Fruit fly (Drosophila melanogaster) whole organism, embryonic: ENCODE results near the gene CG32425.

Experiments
- ATbp ChIP-seq: fragments of 200-800 bp; sonication (Bioruptor generic); optimal IDR thresholded peaks from 2 replicates; lab custom pipeline; 2017; ENCODE audit warnings: missing biosample characterization, mild to moderate bottlenecking, missing genetic modification characterization, missing genetic modification reagents
- B-H1 ChIP-seq: fragments of 200-800 bp; sonication (Bioruptor generic); IDR thresholded peaks from 3 replicates; pipeline ENCODE4 v1.3.6; 2022; ENCODE audit warnings: missing biosample characterization, missing genetic modification characterization
- BEAF-32 ChIP-seq: fragments of 200-800 bp; sonication (Bioruptor generic); optimal IDR thresholded peaks from 3 replicates; lab custom pipeline; 2017; ENCODE audit warnings: missing biosample characterization, missing genetic modification characterization, mild to moderate bottlenecking, moderate library complexity, missing genetic modification reagents
- CG1024 ChIP-seq: fragments of 200-800 bp; sonication (Bioruptor generic); IDR thresholded peaks from 2 replicates; pipeline ENCODE4 v1.3.6; 2022; ENCODE audit warnings: missing biosample characterization, missing genetic modification characterization
- CG10321 ChIP-seq: fragments of 200-800 bp; sonication (Bioruptor generic); IDR thresholded peaks from 2 replicates; pipeline ENCODE4 v1.3.6; 2022; ENCODE audit warnings: missing biosample characterization, missing genetic modification characterization
- CG10366 ChIP-seq: fragments of 200-800 bp; sonication (Bioruptor generic); IDR thresholded peaks from 2 replicates; pipeline ENCODE4 v1.3.6; 2022; ENCODE audit warnings: missing biosample characterization, missing genetic modification characterization
- CG10462 ChIP-seq: fragments of 200-800 bp; sonication (Bioruptor generic); optimal IDR thresholded peaks from 2 replicates; lab custom pipeline; 2016; ENCODE audit warnings: missing biosample characterization, missing genetic modification characterization
- CG11093 ChIP-seq: fragments of 200-800 bp; sonication (Bioruptor generic); IDR thresholded peaks from 3 replicates; pipeline ENCODE4 v1.3.6; 2022; ENCODE audit warnings: missing biosample characterization, missing genetic modification characterization
- CG12236 ChIP-seq: fragments of 200-800 bp; sonication (Bioruptor generic); optimal IDR thresholded peaks from 2 replicates; lab custom pipeline; 2016; ENCODE audit warnings: missing biosample characterization, missing genetic modification characterization
- CG14014 ChIP-seq: fragments of 200-800 bp; sonication (Bioruptor generic); IDR thresholded peaks from 2 replicates; pipeline ENCODE4 v1.3.6; 2022; ENCODE audit warnings: missing biosample characterization, missing genetic modification characterization
- CG15011 ChIP-seq: fragments of 200-800 bp; sonication (Bioruptor generic); optimal IDR thresholded peaks from 3 replicates; lab custom pipeline; 2018; ENCODE audit warnings: missing biosample characterization, mild to moderate bottlenecking, missing genetic modification characterization
- CG16779 ChIP-seq: fragments of 200-800 bp; sonication (Bioruptor generic); IDR thresholded peaks from 2 replicates; pipeline ENCODE4 v1.3.6; 2022; ENCODE audit warnings: missing biosample characterization, missing genetic modification characterization
- CG16813 ChIP-seq: fragments of 200-800 bp; sonication (Bioruptor generic); IDR thresholded peaks from 3 replicates; pipeline ENCODE4 v1.3.6; 2022; ENCODE audit warnings: missing biosample characterization, missing genetic modification characterization; ENCODE audit not compliant: partially characterized antibody
- CG16815 ChIP-seq: fragments of 200-800 bp; sonication (Bioruptor generic); optimal IDR thresholded peaks from 3 replicates; lab custom pipeline; 2017; ENCODE audit warnings: missing biosample characterization, mild to moderate bottlenecking, missing genetic modification characterization
- CG17568 ChIP-seq: fragments of 200-800 bp; sonication (Bioruptor generic); optimal IDR thresholded peaks from 2 replicates; lab custom pipeline; 2018; ENCODE audit warnings: missing biosample characterization, mild to moderate bottlenecking, missing genetic modification characterization, moderate library complexity
- CG18262 ChIP-seq: fragments of 200-800 bp; optimal IDR thresholded peaks from 3 replicates; lab custom pipeline; 2019; ENCODE audit warnings: missing biosample characterization, mild to moderate bottlenecking, missing genetic modification characterization, moderate library complexity
- CG1832 ChIP-seq: fragments of 200-800 bp; sonication (Bioruptor generic); optimal IDR thresholded peaks from 2 replicates; lab custom pipeline; 2017; ENCODE audit warnings: missing biosample characterization, mild to moderate bottlenecking, missing genetic modification characterization, inconsistent platforms
- CG18476 ChIP-seq: fragments of 200-800 bp; sonication (Bioruptor generic); optimal IDR thresholded peaks from 2 replicates; lab custom pipeline; 2016; ENCODE audit warnings: missing biosample characterization, mild to moderate bottlenecking, missing genetic modification characterization
- CG2678 ChIP-seq: fragments of 200-800 bp; sonication (Bioruptor generic); optimal IDR thresholded peaks from 3 replicates; lab custom pipeline; 2019; ENCODE audit warnings: missing biosample characterization, mild to moderate bottlenecking, missing genetic modification characterization, moderate library complexity
- CG30020 ChIP-seq: fragments of 200-800 bp; optimal IDR thresholded peaks from 2 replicates; lab custom pipeline; 2019; ENCODE audit warnings: missing biosample characterization, mild to moderate bottlenecking, missing genetic modification characterization, moderate library complexity
- CG3407 ChIP-seq: fragments of 200-800 bp; sonication (Bioruptor generic); optimal IDR thresholded peaks from 2 replicates; lab custom pipeline; 2018; ENCODE audit warnings: missing biosample characterization, mild to moderate bottlenecking, missing genetic modification characterization
- CG4282 ChIP-seq: fragments of 200-800 bp; sonication (Bioruptor generic); optimal IDR thresholded peaks from 2 replicates; lab custom pipeline; 2016; ENCODE audit warnings: missing biosample characterization, missing genetic modification characterization
- CG4328 ChIP-seq: fragments of 200-800 bp; sonication (Bioruptor generic); optimal IDR thresholded peaks from 3 replicates; lab custom pipeline; 2017; ENCODE audit warnings: missing biosample characterization, missing genetic modification reagents, missing genetic modification characterization
- CG8281 ChIP-seq: fragments of 200-800 bp; sonication (Bioruptor generic); optimal IDR thresholded peaks from 2 replicates; lab custom pipeline; 2018; ENCODE audit warnings: missing biosample characterization, mild to moderate bottlenecking, missing genetic modification characterization, moderate library complexity
- CG8290 ChIP-seq, 3 experiments: fragments of 200-800 bp; sonication (Bioruptor generic); optimal IDR thresholded peaks; 2 replicates each; lab custom pipeline; 2016 to 2019; ENCODE audit warnings: missing biosample characterization in 3 of 3, missing genetic modification characterization in 3 of 3, mild to moderate bottlenecking in 2 of 3, moderate library complexity in 1 of 3
- CG8765 ChIP-seq: fragments of 200-800 bp; sonication (Bioruptor generic); IDR thresholded peaks from 2 replicates; pipeline ENCODE4 v1.3.6; 2022; ENCODE audit warnings: missing biosample characterization, missing genetic modification characterization
- CG9437 ChIP-seq: fragments of 200-800 bp; sonication (Bioruptor generic); optimal IDR thresholded peaks from 2 replicates; lab custom pipeline; 2018; ENCODE audit warnings: missing biosample characterization, mild to moderate bottlenecking, missing genetic modification characterization
- CG9876 ChIP-seq: fragments of 200-800 bp; sonication (Bioruptor generic); optimal IDR thresholded peaks from 2 replicates; lab custom pipeline; 2016; ENCODE audit warnings: missing biosample characterization, missing genetic modification characterization
- CTCF ChIP-seq: fragments of 200-800 bp; sonication (Bioruptor generic); optimal IDR thresholded peaks from 2 replicates; lab custom pipeline; 2017; ENCODE audit warnings: missing biosample characterization, mild to moderate bottlenecking, missing genetic modification characterization, moderate library complexity
- Gsc ChIP-seq: fragments of 200-800 bp; sonication (Bioruptor generic); IDR thresholded peaks from 2 replicates; pipeline ENCODE4 v1.3.6; 2022; ENCODE audit warnings: missing biosample characterization, missing genetic modification characterization
- HHEX ChIP-seq: fragments of 200-800 bp; sonication (Bioruptor generic); optimal IDR thresholded peaks from 3 replicates; lab custom pipeline; 2017; ENCODE audit warnings: missing biosample characterization, mild to moderate bottlenecking, missing genetic modification characterization, missing genetic modification reagents
- Jarid2 ChIP-seq: fragments of 200-800 bp; sonication (Bioruptor generic); optimal IDR thresholded peaks from 3 replicates; lab custom pipeline; 2017; ENCODE audit warnings: mild to moderate bottlenecking, missing biosample characterization, missing genetic modification reagents, missing genetic modification characterization
- Max ChIP-seq: fragments of 200-800 bp; sonication (Bioruptor generic); optimal IDR thresholded peaks from 2 replicates; lab custom pipeline; 2016; ENCODE audit warnings: missing biosample characterization, mild to moderate bottlenecking, missing genetic modification characterization
- Rfx ChIP-seq: fragments of 200-800 bp; sonication (Bioruptor generic); IDR thresholded peaks from 2 replicates; pipeline ENCODE4 v1.3.6; 2022; ENCODE audit warnings: missing biosample characterization, missing genetic modification characterization
- Spps ChIP-seq: fragments of 200-800 bp; sonication (Bioruptor generic); optimal IDR thresholded peaks from 2 replicates; lab custom pipeline; 2018; ENCODE audit warnings: missing biosample characterization, mild to moderate bottlenecking, missing genetic modification characterization
- cwo ChIP-seq: fragments of 200-800 bp; sonication (Bioruptor generic); optimal IDR thresholded peaks from 3 replicates; lab custom pipeline; 2017; ENCODE audit warnings: missing biosample characterization, missing genetic modification characterization, mild to moderate bottlenecking, moderate library complexity, missing genetic modification reagents
- dimm ChIP-seq: fragments of 200-800 bp; sonication (Bioruptor generic); IDR thresholded peaks from 2 replicates; pipeline ENCODE4 v1.3.6; 2022; ENCODE audit warnings: missing biosample characterization, missing genetic modification characterization
- hkb ChIP-seq, 2 experiments: fragments of 200-800 bp in 1 of 2; fragments of >200 bp in 1 of 2; sonication (Bioruptor generic) in 1 of 2; IDR thresholded peaks in 1 of 2; optimal IDR thresholded peaks in 1 of 2; 2 replicates each; pipeline versions ENCODE4 v1.3.6 to Lab custom; 2017 to 2022; ENCODE audit warnings: missing biosample characterization in 1 of 2, missing genetic modification characterization in 1 of 2
- jigr1 ChIP-seq: fragments of 200-800 bp; sonication (Bioruptor generic); IDR thresholded peaks from 3 replicates; pipeline ENCODE4 v1.3.6; 2022; ENCODE audit warnings: missing biosample characterization, missing genetic modification characterization
- lilli ChIP-seq: fragments of 200-800 bp; sonication (Bioruptor generic); optimal IDR thresholded peaks from 3 replicates; lab custom pipeline; 2016; ENCODE audit warnings: missing biosample characterization, missing genetic modification characterization
- p53 ChIP-seq: fragments of 200-800 bp; sonication (Bioruptor generic); optimal IDR thresholded peaks from 2 replicates; lab custom pipeline; 2016; ENCODE audit warnings: missing biosample characterization, missing genetic modification characterization
- run ChIP-seq: fragments of 200-800 bp; sonication (Bioruptor generic); optimal IDR thresholded peaks from 3 replicates; lab custom pipeline; 2018; ENCODE audit warnings: missing biosample characterization, mild to moderate bottlenecking, missing genetic modification characterization
- shn ChIP-seq: fragments of 200-800 bp; sonication (Bioruptor generic); optimal IDR thresholded peaks from 3 replicates; lab custom pipeline; 2016; ENCODE audit warnings: missing biosample characterization, missing genetic modification characterization
- sima ChIP-seq: fragments of 200-800 bp; sonication (Bioruptor generic); optimal IDR thresholded peaks from 2 replicates; lab custom pipeline; 2016; ENCODE audit warnings: missing biosample characterization, missing genetic modification characterization
- sqz ChIP-seq: fragments of 200-800 bp; sonication (Bioruptor generic); optimal IDR thresholded peaks from 3 replicates; lab custom pipeline; 2018; ENCODE audit warnings: missing biosample characterization, mild to moderate bottlenecking, missing genetic modification characterization
- tio ChIP-seq: fragments of 200-800 bp; sonication (Bioruptor generic); optimal IDR thresholded peaks from 2 replicates; lab custom pipeline; 2017; ENCODE audit warnings: missing biosample characterization, missing genetic modification characterization, inconsistent platforms
- tll ChIP-seq, 2 experiments: fragments of 200-800 bp in 1 of 2; fragments of >200 bp in 1 of 2; sonication (Bioruptor generic) in 1 of 2; optimal IDR thresholded peaks; 2 replicates each; lab custom pipeline; 2017 to 2019; ENCODE audit warnings: missing biosample characterization in 2 of 2, missing genetic modification characterization in 2 of 2, mild to moderate bottlenecking in 1 of 2, moderate library complexity in 1 of 2
- wek ChIP-seq: fragments of 200-800 bp; sonication (Bioruptor generic); optimal IDR thresholded peaks from 3 replicates; lab custom pipeline; 2018; ENCODE audit warnings: missing biosample characterization, mild to moderate bottlenecking, missing genetic modification characterization, moderate library complexity

The CG32425 gene

DNA sequence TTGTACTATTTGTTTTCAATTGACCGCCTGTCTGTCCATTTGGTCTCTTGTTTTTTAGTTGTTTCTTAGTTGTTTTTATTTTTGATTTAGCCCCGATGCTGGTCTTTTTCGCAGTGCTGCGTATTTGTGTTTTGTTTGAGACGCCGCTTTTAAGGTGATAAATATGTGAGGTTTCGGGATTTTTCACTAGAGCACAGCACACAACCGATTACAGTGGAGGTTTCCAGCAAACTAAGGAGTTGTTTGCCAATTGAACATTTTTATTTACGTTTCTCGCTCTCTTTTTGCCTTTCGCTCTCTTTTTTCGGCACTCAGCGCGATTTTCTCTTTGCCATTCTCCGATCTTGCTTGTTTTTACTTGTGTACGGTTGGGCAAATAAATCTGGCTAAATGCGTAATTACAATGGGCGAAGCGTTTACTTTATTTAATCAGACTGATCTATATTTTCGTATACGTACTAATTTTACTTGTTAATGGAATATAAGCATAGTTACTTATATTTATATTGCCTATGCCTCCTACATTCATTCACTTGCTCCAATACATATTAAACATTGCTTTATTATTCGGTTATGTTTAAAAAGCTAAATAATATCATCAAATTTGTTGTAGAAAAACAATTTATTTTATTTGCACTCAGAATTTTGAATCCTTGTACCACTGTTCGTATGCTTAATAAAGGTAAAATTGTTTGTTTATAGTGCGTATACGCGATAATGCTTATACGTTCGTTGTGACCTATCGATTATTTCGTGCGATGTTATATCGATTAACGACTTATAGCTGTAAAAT lies 43.3 kb downstream of the CG32425 start, which contains the start of gene Rcd2 (continued):
- TF ChIP-seq CG10366 (GFP tag; lab: Robert Waterston, UW) (peak; percentile 61), run (tag; lab: Kevin White, UChicago) (peak; percentile 89), sima (GFP tag; lab: Kevin White, UChicago) (no peak), CG1832 (GFP tag; lab: Kevin White, UChicago) (no peak), CG9876 (GFP tag; lab: Kevin White, UChicago) (no peak), CG11093 (GFP tag; lab: Robert Waterston, UW) (no peak; the same call in 2 of the 3 replicates), CG16813 (GFP tag; lab: Robert Waterston, UW) (peak; percentile 68; the same call in 2 of the 3 replicates), cwo (GFP tag; lab: Kevin White, UChicago) (peak; percentile 85), CG18476 (peak; percentile 67), HHEX (GFP tag; lab: Kevin White, UChicago) (peak; percentile 76), CG4328 (GFP tag; lab: Kevin White, UChicago) (peak; percentile 86), CG14014 (GFP tag; lab: Robert Waterston, UW) (peak; percentile 81), CG8765 (GFP tag; lab: Robert Waterston, UW) (peak; percentile 32; the same call in 1 of the 2 replicates), dimm (GFP tag; lab: Robert Waterston, UW) (no peak), CG1024 (GFP tag; lab: Robert Waterston, UW) (no peak), CTCF (GFP tag; lab: Kevin White, UChicago) (peak; percentile 16), Rfx (GFP tag; lab: Robert Waterston, UW) (peak; percentile 85), CG16779 (GFP tag; lab: Robert Waterston, UW) (0 out of 2 replicates have a peak, but pooled peaks have one; percentile 3), CG16815 (GFP tag; lab: Kevin White, UChicago) (peak; percentile 21), CG30020 (tag; lab: Kevin White, UChicago) (peak; percentile 44), jigr1 (no peak), CG10462 (GFP tag; lab: Kevin White, UChicago) (peak; percentile 12), lilli (GFP tag; lab: Kevin White, UChicago) (peak; percentile 69), BEAF-32 (GFP tag; lab: Kevin White, UChicago) (peak; percentile 83), Max (GFP tag; lab: Kevin White, UChicago) (no peak), Gsc (GFP tag; lab: Robert Waterston, UW) (no peak), CG15011 (GFP tag; lab: Kevin White, UChicago) (peak; percentile 78), CG4282 (GFP tag; lab: Kevin White, UChicago) (no peak), p53 (GFP tag; lab: Kevin White, UChicago) (no peak), tio (GFP tag; lab: Kevin White, UChicago) (no peak), CG18262 (tag; lab: Kevin White, UChicago) (peak; percentile 84), wek (GFP tag; lab: Kevin White, UChicago) (peak; percentile 37), Jarid2 (GFP tag; lab: Kevin White, UChicago) (peak; percentile 92), CG3407 (peak; percentile 37), Spps (tag; lab: Kevin White, UChicago) (peak; percentile 21), CG9437 (GFP tag; lab: Kevin White, UChicago) (peak; percentile 80), tll (GFP tag; optimal IDR thresholded peaks at IDR 0.05; lab: Kevin White, UChicago) (no peak), CG2678 (tag; lab: Kevin White, UChicago) (peak; percentile 94), ATbp (GFP tag; lab: Kevin White, UChicago) (peak; percentile 26), hkb (optimal IDR thresholded peaks at IDR 0.05; lab: Kevin White, UChicago) (no peak), hkb (GFP tag; IDR thresholded peaks at IDR 0.05; lab: Robert Waterston, UW) (peak; percentile 89), CG10321 (GFP tag; lab: Robert Waterston, UW) (no peak), CG12236 (no peak), shn (peak; percentile 1), CG8281 (tag; lab: Kevin White, UChicago) (peak; percentile 61), CG17568 (GFP tag; lab: Kevin White, UChicago) (peak; percentile 85), B-H1 (GFP tag; lab: Robert Waterston, UW) (peak; percentile 60), sqz (peak; percentile 71), CG8290 (GFP tag; optimal IDR thresholded peaks at IDR 0.05; lab: Kevin White, UChicago) (peak; percentile 2), CG8290 (tag; optimal IDR thresholded peaks at IDR 0.05; lab: Kevin White, UChicago) (peak; percentile 7 to 88)
